Worm (Caenorhabditis elegans): ENCODE measurements around the gene cdh-10.

Gene cdh-10

DNA sequence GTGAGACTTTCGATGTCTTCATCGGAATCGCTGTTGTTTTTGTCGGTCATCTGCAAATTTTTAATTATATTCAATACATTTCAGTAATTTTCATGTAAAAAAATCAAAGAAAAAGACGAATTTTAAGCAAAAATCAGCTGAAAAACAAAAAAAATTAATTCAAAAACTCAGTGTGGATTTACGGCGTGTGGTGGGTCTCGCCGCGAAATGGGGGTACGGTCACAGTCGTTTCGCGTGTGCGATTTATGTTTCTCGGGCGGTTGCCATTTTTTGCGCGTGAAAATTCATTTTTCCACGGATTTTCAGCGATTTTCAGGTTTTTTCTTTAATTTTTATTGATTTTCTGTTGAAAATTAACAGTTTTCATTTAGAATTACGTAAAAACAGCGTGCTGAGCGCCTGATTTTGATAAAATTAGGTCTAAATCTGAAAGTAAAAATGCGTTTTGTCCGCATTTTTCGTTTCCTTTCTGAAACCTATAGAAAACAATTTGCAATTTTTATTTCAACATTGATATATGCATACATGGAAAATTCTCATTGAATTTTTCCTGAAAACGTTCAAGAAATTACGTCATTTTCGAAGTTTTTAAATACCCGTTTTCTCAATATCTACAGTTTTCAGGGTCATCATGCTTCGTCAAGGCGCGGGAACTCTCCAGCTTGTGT, 32.1 kb upstream of the cdh-10 start, which contains the start of the genes ccdc-12 and Y69A2AR.18:
ccdc-12 (minus strand) TSS at position 57 of the 668 bp plus-strand sequence.
Y69A2AR.18 (plus strand) TSS at position 618 of the 668 bp plus-strand sequence.
- TF ChIP-seq cey-2 (tag; optimal IDR thresholded peaks at IDR 0.05; ENCODE audit: borderline replicate concordance, insufficient read depth): no peak
- TF ChIP-seq jun-1 (tag; optimal IDR thresholded peaks at IDR 0.05): no peak
- TF ChIP-seq nhr-48 (tag; optimal IDR thresholded peaks at IDR 0.05): no peak
- no peak for TF ChIP-seq zfp-2 (tag; optimal IDR thresholded peaks at IDR 0.05)
- no peak for TF ChIP-seq fos-1 (tag; optimal IDR thresholded peaks at IDR 0.05)
- TF ChIP-seq daf-8 (GFP tag; IDR thresholded peaks at IDR 0.05): no peak
- peak; percentile 20 for TF ChIP-seq fkh-10 (GFP tag; optimal IDR thresholded peaks at IDR 0.05)
- no peak for TF ChIP-seq zip-2 (tag; optimal IDR thresholded peaks at IDR 0.05)
- TF ChIP-seq ceh-20 (GFP tag; IDR thresholded peaks at IDR 0.05): 0 out of 2 replicates have a peak, but pooled peaks have one; percentile 16
- no peak for TF ChIP-seq lir-3 (tag; optimal IDR thresholded peaks at IDR 0.05)
- TF ChIP-seq dve-1 (tag; optimal IDR thresholded peaks at IDR 0.05; ENCODE audit: insufficient read depth): no peak
- no peak for TF ChIP-seq snpc-4 (tag; optimal IDR thresholded peaks at IDR 0.05)
- TF ChIP-seq R02D3.7 (tag; optimal IDR thresholded peaks at IDR 0.05): peak; percentile 61
- no peak for TF ChIP-seq lin-29 (GFP tag; IDR thresholded peaks at IDR 0.05)
- no peak for TF ChIP-seq nhr-237 (tag; optimal IDR thresholded peaks at IDR 0.05)
- no peak for TF ChIP-seq spr-3 (GFP tag; optimal IDR thresholded peaks at IDR 0.05)
- no peak for TF ChIP-seq ztf-7 (tag; optimal IDR thresholded peaks at IDR 0.05)
- no peak for TF ChIP-seq mxl-3 (GFP tag; optimal IDR thresholded peaks at IDR 0.05)
- no peak for TF ChIP-seq lin-15B (tag; optimal IDR thresholded peaks at IDR 0.05)
- TF ChIP-seq nhr-11 (tag; optimal IDR thresholded peaks at IDR 0.05): peak; percentile 16
- TF ChIP-seq attf-4 (tag; optimal IDR thresholded peaks at IDR 0.05): no peak
- TF ChIP-seq lin-38 (GFP tag; IDR thresholded peaks at IDR 0.05): peak; percentile 70
- peak; percentile 22 for TF ChIP-seq nhr-6 (tag; optimal IDR thresholded peaks at IDR 0.05)
- no peak for TF ChIP-seq madf-5 (GFP tag; IDR thresholded peaks at IDR 0.05)
- no peak for TF ChIP-seq ceh-82 (tag; optimal IDR thresholded peaks at IDR 0.05)
- peak; percentile 69 for TF ChIP-seq dpl-1 (GFP tag; optimal IDR thresholded peaks at IDR 0.05)
- TF ChIP-seq T20F7.1 (GFP tag; optimal IDR thresholded peaks at IDR 0.05): no peak
- TF ChIP-seq daf-19 (GFP tag; conservative IDR thresholded peaks at IDR 0.05): no peak
- no peak for TF ChIP-seq ceh-32 (tag; optimal IDR thresholded peaks at IDR 0.05; ENCODE audit: poor library complexity)
- peak; percentile 98 for TF ChIP-seq D1046.2 (GFP tag; IDR thresholded peaks at IDR 0.05)
- no peak for TF ChIP-seq sdz-12 (GFP tag; optimal IDR thresholded peaks at IDR 0.05)
- TF ChIP-seq Y105C5A.15 (GFP tag; IDR thresholded peaks at IDR 0.05): no peak
- no peak for TF ChIP-seq tag-97 (GFP tag; IDR thresholded peaks at IDR 0.05)
- TF ChIP-seq Y5F2A.4 (GFP tag; optimal IDR thresholded peaks at IDR 0.05): no peak
- no peak for TF ChIP-seq ceh-62 (tag; optimal IDR thresholded peaks at IDR 0.05)
- peak; percentile 24 for TF ChIP-seq nhr-28 (tag; optimal IDR thresholded peaks at IDR 0.05)
- no peak for TF ChIP-seq mdt-29 (GFP tag; IDR thresholded peaks at IDR 0.05)
- peak; percentile 39 for TF ChIP-seq rbr-2 (tag; optimal IDR thresholded peaks at IDR 0.05)
- TF ChIP-seq lim-7 (GFP tag; IDR thresholded peaks at IDR 0.05): no peak
- no peak for TF ChIP-seq nhr-76 (tag; optimal IDR thresholded peaks at IDR 0.05)
- no peak for TF ChIP-seq Y75B8A.6 (GFP tag; IDR thresholded peaks at IDR 0.05)
- TF ChIP-seq duxl-1 (tag; optimal IDR thresholded peaks at IDR 0.05; ENCODE audit: poor library complexity): no peak
- TF ChIP-seq nhr-102 (tag; optimal IDR thresholded peaks at IDR 0.05): no peak
- no peak for TF ChIP-seq ces-1 (GFP tag; optimal IDR thresholded peaks at IDR 0.05)
- TF ChIP-seq daf-12 (tag; optimal IDR thresholded peaks at IDR 0.05): no peak
- TF ChIP-seq madf-9 (GFP tag; conservative IDR thresholded peaks at IDR 0.05): no peak
- no peak for TF ChIP-seq tra-1 (GFP tag; IDR thresholded peaks at IDR 0.05)
- no peak for TF ChIP-seq daf-16 (GFP tag; optimal IDR thresholded peaks at IDR 0.05)
- no peak for TF ChIP-seq daf-16 (tag; optimal IDR thresholded peaks at IDR 0.05)
- no peak for TF ChIP-seq ceh-44 (GFP tag; IDR thresholded peaks at IDR 0.05)
- no peak for TF ChIP-seq zfp-3 (GFP tag; conservative IDR thresholded peaks at IDR 0.05)
- peak; percentile 75 for TF ChIP-seq mes-2 (tag; optimal IDR thresholded peaks at IDR 0.05; ENCODE audit: poor library complexity, severe bottlenecking)

All from whole organism, L4 larva.